Fruit fly (Drosophila melanogaster): ENCODE data around the gene CG9040.
A peak's percentile ranks its signal among the peaks of the same experiment; 100 is the strongest.

CG9040 gene

dm6 chr3L:13957212-13957668, 30.4 kb upstream of the CG9040 start (continued):
- TF ChIP-seq MESR4 (GFP tag; optimal IDR thresholded peaks at IDR 0.05) (no peak), run (tag; optimal IDR thresholded peaks at IDR 0.05) (peak; percentile 46), nerfin-2 (GFP tag; IDR thresholded peaks at IDR 0.05; ENCODE audit: partially characterized antibody) (no peak), twi (tag; optimal IDR thresholded peaks at IDR 0.05) (peak; percentile 16), Side (GFP tag; optimal IDR thresholded peaks at IDR 0.05) (no peak), CG3847 (GFP tag; IDR thresholded peaks at IDR 0.05) (0 out of 2 replicates have a peak, but pooled peaks have one; percentile 37), abd-A (tag; optimal IDR thresholded peaks at IDR 0.05) (no peak), ranshi (GFP tag; IDR thresholded peaks at IDR 0.05) (peak; percentile 41; the same call in 1 of the 2 replicates), Scr (GFP tag; IDR thresholded peaks at IDR 0.05; ENCODE audit: partially characterized antibody) (no peak), zfh1 (GFP tag; IDR thresholded peaks at IDR 0.05) (no peak), CG4360 (GFP tag; IDR thresholded peaks at IDR 0.05) (no peak), otp (GFP tag; IDR thresholded peaks at IDR 0.05) (no peak), CG34422 (GFP tag; IDR thresholded peaks at IDR 0.05) (no peak), CkIIα-i1 (GFP tag; IDR thresholded peaks at IDR 0.05) (no peak), ssp (GFP tag; IDR thresholded peaks at IDR 0.05) (0 out of 2 replicates have a peak, but pooled peaks have one; percentile 29), sna (GFP tag; IDR thresholded peaks at IDR 0.05; ENCODE audit: partially characterized antibody) (no peak), dm (GFP tag; optimal IDR thresholded peaks at IDR 0.05) (peak; percentile 16), Sry-β (GFP tag; optimal IDR thresholded peaks at IDR 0.05) (peak; percentile 20), CG12104 (GFP tag; optimal IDR thresholded peaks at IDR 0.05) (peak; percentile 77), Hand (GFP tag; optimal IDR thresholded peaks at IDR 0.05) (no peak), jumu (GFP tag; optimal IDR thresholded peaks at IDR 0.05) (no peak), Aef1 (GFP tag; IDR thresholded peaks at IDR 0.05) (peak; percentile 38; the same call in 1 of the 3 replicates), chn (GFP tag; optimal IDR thresholded peaks at IDR 0.05) (peak; percentile 61), CG2678 (tag; optimal IDR thresholded peaks at IDR 0.05) (peak; percentile 86), z (GFP tag; IDR thresholded peaks at IDR 0.05) (no peak), CG14014 (GFP tag; IDR thresholded peaks at IDR 0.05) (no peak), sima (GFP tag; optimal IDR thresholded peaks at IDR 0.05) (no peak), Hr39 (optimal IDR thresholded peaks at IDR 0.05) (no peak), CG8944 (GFP tag; optimal IDR thresholded peaks at IDR 0.05) (no peak), CG30431 (GFP tag; optimal IDR thresholded peaks at IDR 0.05) (peak; percentile 56), CG6272 (GFP tag; IDR thresholded peaks at IDR 0.05) (no peak), HmgD (GFP tag; optimal IDR thresholded peaks at IDR 0.05) (no peak), CG9797 (GFP tag; optimal IDR thresholded peaks at IDR 0.05) (no peak), org-1 (GFP tag; optimal IDR thresholded peaks at IDR 0.05) (peak; percentile 71), CG4820 (GFP tag; optimal IDR thresholded peaks at IDR 0.05) (peak; percentile 77), sd (tag; optimal IDR thresholded peaks at IDR 0.05) (no peak), ara (GFP tag; IDR thresholded peaks at IDR 0.05) (peak; percentile 38; the same call in 1 of the 2 replicates), Nf-YC (tag; optimal IDR thresholded peaks at IDR 0.05) (no peak), CG5953 (GFP tag; IDR thresholded peaks at IDR 0.05) (no peak), ap (GFP tag; IDR thresholded peaks at IDR 0.05) (peak; percentile 28; the same call in 1 of the 2 replicates), CG17328 (GFP tag; IDR thresholded peaks at IDR 0.05) (peak; percentile 43; the same call in 1 of the 2 replicates), Lim3 (GFP tag; IDR thresholded peaks at IDR 0.05) (no peak), CG10147 (GFP tag; optimal IDR thresholded peaks at IDR 0.05) (peak; percentile 63), Ets65A (GFP tag) (peak; percentile 44), GATAe (GFP tag; conservative IDR thresholded peaks at IDR 0.05) (no peak), cas (GFP tag; IDR thresholded peaks at IDR 0.05) (no peak), Gug (GFP tag; IDR thresholded peaks at IDR 0.05) (0 out of 4 replicates have a peak, but pooled peaks have one; percentile 11), usp (GFP tag; optimal IDR thresholded peaks at IDR 0.05) (no peak), CG3163 (GFP tag; optimal IDR thresholded peaks at IDR 0.05) (no peak), CG13894 (tag; optimal IDR thresholded peaks at IDR 0.05) (no peak), jing (GFP tag; optimal IDR thresholded peaks at IDR 0.05) (peak; percentile 30), CTCF (GFP tag; optimal IDR thresholded peaks at IDR 0.05) (peak; percentile 0), CG8478 (optimal IDR thresholded peaks at IDR 0.05) (no peak), da (GFP tag; optimal IDR thresholded peaks at IDR 0.05) (no peak)
